Worm (Caenorhabditis elegans): Measurements from ENCODE around the gene srw-137.

ce11 chrV:2964786-2965185 lies 21.0 kb upstream of the srw-137 start, which contains the start of gene srh-88:
- TF ChIP-seq zfp-3 (GFP tag; conservative IDR thresholded peaks at IDR 0.05) (no peak), lim-7 (GFP tag; IDR thresholded peaks at IDR 0.05) (no peak), unc-62 (GFP tag; optimal IDR thresholded peaks at IDR 0.05 in 1 of 2) (no peak), unc-62 (tag; optimal IDR thresholded peaks at IDR 0.05) (no peak), dmd-8 (GFP tag; IDR thresholded peaks at IDR 0.05) (no peak)

All from whole organism, L4 larva.